Fruit fly (Drosophila melanogaster): ENCODE measurements around the gene Scamp.

DNA sequence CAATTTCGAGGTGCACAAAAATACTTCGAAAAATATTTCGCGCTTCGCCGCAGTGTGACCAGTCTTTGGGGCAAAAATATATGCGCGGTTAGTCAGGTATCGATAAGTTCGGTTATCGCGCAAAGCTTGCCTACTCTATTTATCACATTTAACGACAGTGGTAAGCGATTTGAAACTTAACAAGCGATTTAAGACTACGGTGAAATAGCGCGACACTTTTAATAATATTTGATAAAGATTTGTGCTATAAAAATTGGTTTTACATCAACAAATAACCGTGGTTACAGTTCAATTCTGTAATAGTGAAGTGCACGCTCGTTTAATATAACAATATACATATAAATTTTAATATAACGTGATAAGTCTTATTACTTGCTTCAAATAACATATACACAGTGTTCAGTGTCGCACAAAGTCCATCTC is 25.7 kb upstream of the Scamp start, which contains the start of gene mh:
- TF ChIP-seq tj (GFP tag; optimal IDR thresholded peaks at IDR 0.05) (no peak), toe (GFP tag; optimal IDR thresholded peaks at IDR 0.05) (no peak), bab1 (GFP tag; optimal IDR thresholded peaks at IDR 0.05) (peak; percentile 8), CG5204 (GFP tag; optimal IDR thresholded peaks at IDR 0.05) (no peak), CG11617 (GFP tag; optimal IDR thresholded peaks at IDR 0.05) (no peak), cnc (optimal IDR thresholded peaks at IDR 0.05) (no peak), Clk (GFP tag; optimal IDR thresholded peaks at IDR 0.05) (no peak), CG1620 (GFP tag; optimal IDR thresholded peaks at IDR 0.05) (no peak), CG7101 (tag; optimal IDR thresholded peaks at IDR 0.05) (no peak), Crg-1 (GFP tag; optimal IDR thresholded peaks at IDR 0.05) (no peak)

Data from whole organism, adult.